Fruit fly (Drosophila melanogaster) whole organism, adult: Measurements from ENCODE around the gene Rsf1.
A peak's percentile ranks its signal among the peaks of the same experiment; 100 is the strongest.

Experiments used
- CG12768 ChIP-seq: fragments of 200-800 bp; sonication (Bioruptor generic); optimal IDR thresholded peaks from 2 replicates; lab custom pipeline; 2017; ENCODE audit warnings: missing biosample characterization, missing genetic modification characterization, mild to moderate bottlenecking, moderate library complexity, missing genetic modification reagents
- CG1620 ChIP-seq: fragments of 200-800 bp; sonication (Bioruptor generic); optimal IDR thresholded peaks from 2 replicates; lab custom pipeline; 2016; ENCODE audit warnings: missing biosample characterization, missing genetic modification characterization
- CG33017 ChIP-seq: fragments of 200-800 bp; sonication (Bioruptor generic); optimal IDR thresholded peaks from 2 replicates; lab custom pipeline; 2018; ENCODE audit warnings: missing biosample characterization, mild to moderate bottlenecking, missing genetic modification characterization, moderate library complexity
- CG5204 ChIP-seq: fragments of 200-800 bp; sonication (Bioruptor generic); optimal IDR thresholded peaks from 2 replicates; lab custom pipeline; 2016; ENCODE audit warnings: missing biosample characterization, missing genetic modification characterization
- CG7045 ChIP-seq: fragments of 200-800 bp; sonication (Bioruptor generic); optimal IDR thresholded peaks from 2 replicates; lab custom pipeline; 2017; ENCODE audit warnings: missing biosample characterization, mild to moderate bottlenecking, missing genetic modification characterization
- Clk ChIP-seq: fragments of 200-800 bp; sonication (Bioruptor generic); optimal IDR thresholded peaks from 2 replicates; lab custom pipeline; 2017; ENCODE audit warnings: missing biosample characterization, missing genetic modification characterization
- Crg-1 ChIP-seq: fragments of 200-800 bp; sonication (Bioruptor generic); optimal IDR thresholded peaks from 2 replicates; lab custom pipeline; 2016; ENCODE audit warnings: missing biosample characterization, missing genetic modification characterization
- Hr96 ChIP-seq: fragments of 200-800 bp; sonication (Bioruptor generic); optimal IDR thresholded peaks from 2 replicates; lab custom pipeline; 2016; ENCODE audit warnings: missing biosample characterization, missing genetic modification characterization
- Mnt ChIP-seq: fragments of 200-800 bp; sonication (Bioruptor generic); optimal IDR thresholded peaks from 2 replicates; lab custom pipeline; 2016; ENCODE audit warnings: missing biosample characterization, mild to moderate bottlenecking, missing genetic modification characterization
- bab1 ChIP-seq: fragments of 200-800 bp; sonication (Bioruptor generic); optimal IDR thresholded peaks from 3 replicates; lab custom pipeline; 2019; ENCODE audit warnings: missing biosample characterization, mild to moderate bottlenecking, missing genetic modification characterization, moderate library complexity
- cic ChIP-seq: fragments of 200-800 bp; sonication (Bioruptor generic); optimal IDR thresholded peaks from 2 replicates; lab custom pipeline; 2017; ENCODE audit warnings: missing biosample characterization, mild to moderate bottlenecking, missing genetic modification characterization, moderate library complexity
- cnc ChIP-seq, 2 experiments: fragments of >200 bp; optimal IDR thresholded peaks; 2 replicates each; lab custom pipeline; 2017
- kay ChIP-seq: fragments of 200-800 bp; sonication (Bioruptor generic); peaks from one replicate; lab custom pipeline; 2016; ENCODE audit warnings: missing biosample characterization, missing genetic modification characterization, borderline replicate concordance
- ovo ChIP-seq: fragments of 200-800 bp; sonication (Bioruptor generic); optimal IDR thresholded peaks from 2 replicates; lab custom pipeline; 2016; ENCODE audit warnings: missing biosample characterization, missing genetic modification characterization
- pad ChIP-seq: fragments of 200-800 bp; sonication (Bioruptor generic); optimal IDR thresholded peaks from 3 replicates; lab custom pipeline; 2017; ENCODE audit warnings: missing biosample characterization, missing genetic modification characterization, mild to moderate bottlenecking, moderate library complexity, missing genetic modification reagents
- tj ChIP-seq: fragments of 200-800 bp; sonication (Bioruptor generic); optimal IDR thresholded peaks from 3 replicates; lab custom pipeline; 2017; ENCODE audit warnings: missing biosample characterization, mild to moderate bottlenecking, missing genetic modification characterization, moderate library complexity

The Rsf1 gene

DNA sequence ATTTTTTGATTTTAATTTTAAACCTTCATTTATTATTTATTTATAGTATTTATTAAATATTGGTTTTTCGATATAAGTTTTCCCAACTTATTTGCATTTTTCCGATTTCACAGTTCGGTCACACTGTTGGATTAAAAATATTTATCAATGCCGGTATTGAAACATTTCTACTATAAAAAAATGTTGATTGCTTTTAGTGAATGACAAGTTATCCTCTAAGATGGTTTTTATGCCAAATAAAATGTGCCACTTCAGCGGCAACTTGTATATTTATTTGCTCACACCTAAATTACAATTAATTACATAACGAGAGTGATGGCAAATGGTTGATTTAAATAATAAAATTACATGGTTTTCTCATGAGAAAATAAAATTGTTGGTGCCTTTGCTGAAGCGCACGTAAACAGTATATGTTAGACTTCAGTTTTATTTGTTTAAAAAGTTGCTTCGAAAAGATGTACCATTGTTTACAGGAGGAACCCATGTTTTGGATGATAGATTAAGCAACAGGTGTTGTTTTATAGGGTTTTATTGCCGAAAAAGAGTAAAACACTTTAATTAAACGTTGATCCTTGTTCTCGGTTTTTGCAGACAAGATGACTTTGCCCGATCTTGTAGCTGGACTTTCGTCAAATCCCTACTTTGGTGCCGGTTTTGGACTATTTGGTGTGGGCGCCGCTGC lies 40.7 kb downstream of the Rsf1 start, which contains the start of gene Bcs1:
TSS of gene Bcs1 (plus strand) at position 108 of the 682 bp plus-strand sequence.
- TF ChIP-seq cnc (optimal IDR thresholded peaks at IDR 0.05; lab: Kevin White, UChicago), result no peak
- TF ChIP-seq kay (GFP tag; lab: Kevin White, UChicago), result peak; percentile 92
- no peak for TF ChIP-seq ovo (GFP tag; lab: Kevin White, UChicago)

DNA sequence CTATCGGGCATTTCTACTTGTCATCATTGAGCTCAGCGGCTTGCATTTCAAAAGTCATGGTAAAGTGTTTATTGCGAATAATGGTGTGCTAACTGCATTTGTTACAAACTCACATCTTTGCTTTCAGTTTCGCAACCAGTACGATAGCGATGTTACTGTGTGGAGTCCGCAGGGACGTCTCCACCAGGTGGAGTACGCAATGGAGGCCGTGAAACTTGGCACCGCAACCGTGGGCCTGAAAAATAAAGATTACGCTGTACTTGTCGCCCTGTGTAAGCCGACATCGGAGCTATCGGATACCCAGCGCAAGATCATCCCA lies 42.0 kb downstream of the Rsf1 start:
- TF ChIP-seq cnc (optimal IDR thresholded peaks at IDR 0.05; lab: Kevin White, UChicago) (peak; percentile 88 to 92), cic (GFP tag; lab: Kevin White, UChicago) (no peak)

DNA sequence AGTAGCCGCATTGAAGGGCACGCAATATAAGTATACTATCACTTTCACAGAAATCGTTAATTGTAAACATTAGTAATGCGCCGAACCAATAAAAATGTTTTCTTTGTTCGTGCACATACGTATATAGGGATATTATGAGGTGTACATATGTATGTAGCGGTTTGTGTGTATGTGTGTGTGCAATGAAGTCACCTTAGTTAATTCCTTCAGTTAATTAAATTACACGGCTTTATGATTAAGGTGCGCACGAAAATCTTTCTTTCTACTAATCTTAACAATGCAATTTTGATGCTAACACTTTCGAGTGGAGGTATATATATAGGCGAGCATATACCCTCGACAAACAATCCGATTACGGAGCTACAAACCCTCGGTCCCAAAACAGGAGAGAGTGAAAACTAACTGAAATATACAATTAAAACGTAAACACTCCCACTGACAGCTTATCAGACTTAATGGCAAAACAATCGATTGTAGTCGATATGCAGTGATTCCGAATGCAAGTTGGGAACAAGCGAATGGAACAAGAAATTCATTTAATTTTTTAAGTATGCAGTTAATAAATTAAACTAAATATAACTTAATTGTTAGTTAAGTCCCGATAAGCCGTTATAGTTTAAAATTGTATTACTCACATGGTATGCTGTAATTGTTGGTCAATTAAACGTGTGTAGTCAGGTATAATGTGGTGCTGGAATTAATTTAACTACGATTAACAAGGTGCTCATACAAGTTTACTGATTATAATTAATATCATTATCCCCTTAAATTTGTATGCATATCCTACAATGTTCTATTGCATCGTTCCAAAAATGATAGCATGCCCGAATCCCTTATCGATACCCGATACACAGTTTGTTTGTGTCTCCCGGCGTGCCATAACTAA lies 42.6 kb downstream of the Rsf1 start, which contains the start of the genes Npc1a and Prosalpha6:
TSS of gene Npc1a (minus strand) at position 716 of the 886 bp plus-strand sequence.
TSS of gene Prosalpha6 (plus strand) at position 851 of the 886 bp plus-strand sequence.
- TF ChIP-seq pad (GFP tag; lab: Kevin White, UChicago) (peak; percentile 39), tj (peak; percentile 4), CG7045 (GFP tag; lab: Kevin White, UChicago) (peak; percentile 3), Hr96 (GFP tag; lab: Kevin White, UChicago) (no peak), bab1 (peak; percentile 44), Crg-1 (GFP tag; lab: Kevin White, UChicago) (no peak), CG12768 (GFP tag; lab: Kevin White, UChicago) (peak; percentile 52), CG5204 (GFP tag; lab: Kevin White, UChicago) (no peak), cic (GFP tag; lab: Kevin White, UChicago) (peak; percentile 37), CG33017 (tag; lab: Kevin White, UChicago) (no peak), kay (GFP tag; lab: Kevin White, UChicago) (peak; percentile 72)

DNA sequence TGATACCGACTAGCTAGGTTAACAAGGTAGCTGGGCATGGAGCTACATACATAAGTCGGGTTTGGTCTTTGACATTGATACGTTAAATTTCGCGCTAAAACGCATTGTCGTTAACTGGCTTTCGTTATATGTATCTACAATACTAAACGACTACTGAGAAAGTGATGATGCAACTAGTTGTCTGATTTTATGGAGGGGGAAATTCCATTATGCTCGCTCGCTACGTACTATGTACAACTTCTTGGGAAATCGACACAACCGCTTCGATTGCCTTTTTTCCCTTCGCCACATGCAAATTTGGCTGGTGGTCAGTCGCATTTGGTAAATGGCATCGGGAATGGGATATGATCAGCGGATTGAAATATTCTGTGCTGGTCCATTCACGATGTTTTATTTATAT lies 43.3 kb downstream of the Rsf1 start:
- TF ChIP-seq CG1620 (GFP tag; lab: Kevin White, UChicago) (no peak), CG5204 (GFP tag; lab: Kevin White, UChicago) (no peak), CG33017 (tag; lab: Kevin White, UChicago) (no peak), Mnt (GFP tag; lab: Kevin White, UChicago) (no peak), cic (GFP tag; lab: Kevin White, UChicago) (no peak), Clk (GFP tag; lab: Kevin White, UChicago) (no peak), tj (peak; percentile 77)
